Worm (Caenorhabditis elegans) whole organism, mixed stage, embryonic: ENCODE data around the gene irld-49.

ENCODE experiments used
- M03D4.4 ChIP-seq: sonication (generic microtip); optimal IDR thresholded peaks from 2 replicates; lab custom pipeline; 2017; ENCODE audit warnings: mild to moderate bottlenecking, missing genetic modification characterization, missing compliant biosample characterization
- bed-3 ChIP-seq: fragments of 200-800 bp; sonication (Bioruptor generic); optimal IDR thresholded peaks from 3 replicates; lab custom pipeline; 2018; ENCODE audit warnings: mild to moderate bottlenecking, missing genetic modification characterization, moderate library complexity, missing compliant biosample characterization
- blmp-1 ChIP-seq: fragments of 150-350 bp; optimal IDR thresholded peaks from 2 replicates; lab custom pipeline; 2014; ENCODE audit warnings: missing biosample characterization, missing genetic modification characterization
- ceh-39 ChIP-seq: fragments of 150-350 bp; optimal IDR thresholded peaks from 2 replicates; lab custom pipeline; 2014; ENCODE audit warnings: missing biosample characterization, missing genetic modification characterization
- ceh-83 ChIP-seq: fragments of 200-800 bp; sonication (Bioruptor generic); optimal IDR thresholded peaks from 2 replicates; lab custom pipeline; 2018; ENCODE audit warnings: mild to moderate bottlenecking, missing genetic modification characterization, missing compliant biosample characterization
- ces-1 ChIP-seq: fragments of 150-350 bp; optimal IDR thresholded peaks from 2 replicates; lab custom pipeline; 2014; ENCODE audit warnings: missing biosample characterization, missing genetic modification reagents, missing genetic modification characterization
- cnd-1 ChIP-seq: fragments of 200-800 bp; sonication (Bioruptor generic); optimal IDR thresholded peaks from 2 replicates; lab custom pipeline; 2018; ENCODE audit warnings: mild to moderate bottlenecking, missing genetic modification characterization, missing compliant biosample characterization
- drap-1 ChIP-seq: fragments of 200-800 bp; sonication (Bioruptor generic); optimal IDR thresholded peaks from 3 replicates; lab custom pipeline; 2018; ENCODE audit warnings: mild to moderate bottlenecking, missing genetic modification characterization, missing compliant biosample characterization
- elt-3 ChIP-seq: fragments of 150-350 bp; optimal IDR thresholded peaks from 2 replicates; lab custom pipeline; 2014; ENCODE audit warnings: missing biosample characterization, missing genetic modification characterization
- ham-2 ChIP-seq: fragments of 200-800 bp; sonication (Bioruptor generic); optimal IDR thresholded peaks from 2 replicates; lab custom pipeline; 2018; ENCODE audit warnings: mild to moderate bottlenecking, missing genetic modification characterization, missing compliant biosample characterization
- hlh-1 ChIP-seq: fragments of 150-350 bp; optimal IDR thresholded peaks from 2 replicates; lab custom pipeline; 2014; ENCODE audit warnings: missing biosample characterization, missing genetic modification reagents, missing genetic modification characterization
- lin-13 ChIP-seq: fragments of 150-350 bp; optimal IDR thresholded peaks from 2 replicates; lab custom pipeline; 2014; ENCODE audit warnings: missing biosample characterization, missing genetic modification characterization
- lin-32 ChIP-seq: fragments of 200-800 bp; sonication (Bioruptor generic); optimal IDR thresholded peaks from 2 replicates; lab custom pipeline; 2018; ENCODE audit warnings: mild to moderate bottlenecking, missing genetic modification characterization, missing compliant biosample characterization
- lsy-2 ChIP-seq: fragments of 150-350 bp; optimal IDR thresholded peaks from 2 replicates; lab custom pipeline; 2014; ENCODE audit warnings: missing biosample characterization, missing genetic modification characterization
- mab-5 ChIP-seq: fragments of 150-350 bp; optimal IDR thresholded peaks from 2 replicates; lab custom pipeline; 2014; ENCODE audit warnings: missing biosample characterization, missing genetic modification characterization
- mep-1 ChIP-seq: fragments of 150-350 bp; optimal IDR thresholded peaks from 2 replicates; lab custom pipeline; 2017; ENCODE audit warnings: missing biosample characterization, missing genetic modification reagents, missing genetic modification characterization, inconsistent platforms
- mls-2 ChIP-seq: sonication (generic microtip); optimal IDR thresholded peaks from 2 replicates; lab custom pipeline; 2016; ENCODE audit warnings: mild to moderate bottlenecking, missing genetic modification characterization, moderate library complexity, missing compliant biosample characterization
- nhr-12 ChIP-seq: fragments of 150-350 bp; optimal IDR thresholded peaks from 2 replicates; lab custom pipeline; 2014; ENCODE audit warnings: missing biosample characterization, missing genetic modification characterization
- nhr-2 ChIP-seq: fragments of 150-350 bp; optimal IDR thresholded peaks from 2 replicates; lab custom pipeline; 2014; ENCODE audit warnings: missing biosample characterization, missing genetic modification characterization
- nhr-237 ChIP-seq: fragments of 150-350 bp; optimal IDR thresholded peaks from 2 replicates; lab custom pipeline; 2014; ENCODE audit warnings: missing biosample characterization, missing genetic modification characterization
- nhr-28 ChIP-seq: fragments of 150-350 bp; optimal IDR thresholded peaks from 2 replicates; lab custom pipeline; 2014; ENCODE audit warnings: missing biosample characterization, missing genetic modification characterization
- nhr-76 ChIP-seq: sonication (generic microtip); optimal IDR thresholded peaks from 2 replicates; lab custom pipeline; 2017; ENCODE audit warnings: missing biosample characterization, missing genetic modification characterization
- pha-4 ChIP-seq: fragments of 150-350 bp; optimal IDR thresholded peaks from 2 replicates; lab custom pipeline; 2018; ENCODE audit warnings: missing biosample characterization, missing genetic modification reagents, missing genetic modification characterization
- sem-2 ChIP-seq: fragments of 200-800 bp; sonication (Bioruptor generic); optimal IDR thresholded peaks from 2 replicates; lab custom pipeline; 2018; ENCODE audit warnings: mild to moderate bottlenecking, missing genetic modification characterization, missing compliant biosample characterization
- snpc-4 ChIP-seq: fragments of 150-350 bp; optimal IDR thresholded peaks from 2 replicates; lab custom pipeline; 2014; ENCODE audit warnings: missing biosample characterization, missing genetic modification characterization
- tbx-8 ChIP-seq: fragments of 200-800 bp; sonication (Bioruptor generic); optimal IDR thresholded peaks from 2 replicates; lab custom pipeline; 2018; ENCODE audit warnings: mild to moderate bottlenecking, missing genetic modification characterization, moderate library complexity, missing compliant biosample characterization
- unc-120 ChIP-seq: sonication (generic microtip); optimal IDR thresholded peaks from 2 replicates; lab custom pipeline; 2017; ENCODE audit warnings: missing genetic modification characterization, missing compliant biosample characterization; ENCODE audit not compliant: poor library complexity, severe bottlenecking
- unc-62 ChIP-seq: fragments of 150-350 bp; optimal IDR thresholded peaks from 2 replicates; lab custom pipeline; 2014; ENCODE audit warnings: missing biosample characterization, missing genetic modification reagents, missing genetic modification characterization
- zip-8 ChIP-seq: fragments of 150-350 bp; optimal IDR thresholded peaks from 2 replicates; lab custom pipeline; 2014; ENCODE audit warnings: missing biosample characterization, missing genetic modification characterization
- ztf-11 ChIP-seq: fragments of 150-350 bp; optimal IDR thresholded peaks from 2 replicates; lab custom pipeline; 2014; ENCODE audit warnings: missing biosample characterization, missing genetic modification characterization

Gene irld-49

ce11 chrII:2922782-2923181 is 21.2 kb upstream of the irld-49 start:
- TF ChIP-seq pha-4 (no peak), mls-2 (tag; lab: Kevin White, UChicago) (no peak), elt-3 (tag; lab: Kevin White, UChicago) (no peak), nhr-2 (tag; lab: Kevin White, UChicago) (no peak), snpc-4 (tag; lab: Kevin White, UChicago) (no peak), cnd-1 (no peak), drap-1 (GFP tag; lab: Kevin White, UChicago) (no peak), zip-8 (tag; lab: Kevin White, UChicago) (no peak), bed-3 (GFP tag; lab: Kevin White, UChicago) (no peak)

DNA sequence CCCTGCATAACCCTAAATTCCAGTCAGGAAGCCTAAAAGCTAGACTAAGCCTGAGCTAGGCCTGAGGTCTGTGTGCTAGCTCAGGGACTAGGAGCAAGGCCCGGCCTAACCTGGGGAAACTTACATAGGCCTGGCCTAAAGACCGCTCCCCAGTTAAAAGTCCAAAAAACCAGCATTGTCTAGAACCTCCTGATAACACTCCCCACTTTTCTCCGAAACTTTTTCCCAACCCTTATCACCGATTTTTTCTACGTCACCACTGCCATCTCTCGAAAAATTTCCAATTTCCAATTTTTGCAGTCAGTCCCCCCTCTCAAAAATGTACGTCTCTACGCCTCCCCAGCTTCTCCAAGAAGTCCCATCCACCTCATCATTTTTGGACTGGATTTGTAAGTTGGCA is 20.4 kb upstream of the irld-49 start, which contains the start of gene ZK355.2:
ZK355.2 (plus strand) TSS at position 301 of the 400 bp plus-strand sequence.
- TF ChIP-seq ces-1: no peak
- TF ChIP-seq elt-3 (tag; lab: Kevin White, UChicago): no peak
- TF ChIP-seq tbx-8 (GFP tag; lab: Kevin White, UChicago): no peak
- no peak for TF ChIP-seq M03D4.4
- TF ChIP-seq ceh-39 (tag; lab: Kevin White, UChicago): no peak
- no peak for TF ChIP-seq nhr-28 (tag; lab: Kevin White, UChicago)

- TF ChIP-seq lin-32 (GFP tag; lab: Kevin White, UChicago) (no peak), nhr-28 (tag; lab: Kevin White, UChicago) (no peak), blmp-1 (tag; lab: Kevin White, UChicago) (no peak), ztf-11 (tag; lab: Kevin White, UChicago) (no peak), tbx-8 (GFP tag; lab: Kevin White, UChicago) (no peak), ceh-83 (GFP tag; lab: Kevin White, UChicago) (no peak), zip-8 (tag; lab: Kevin White, UChicago) (no peak), unc-120 (tag; lab: Kevin White, UChicago) (no peak), mab-5 (no peak), cnd-1 (no peak), lsy-2 (tag; lab: Kevin White, UChicago) (no peak), nhr-2 (tag; lab: Kevin White, UChicago) (no peak), unc-62 (GFP tag; lab: Kevin White, UChicago) (no peak), nhr-12 (tag; lab: Kevin White, UChicago) (no peak), snpc-4 (tag; lab: Kevin White, UChicago) (no peak)
These were observed 18.9 kb upstream of the irld-49 start for ce11 chrII:2925032-2925431.

- no peak for TF ChIP-seq nhr-76
These were observed 18.0 kb upstream of the irld-49 start for ce11 chrII:2925806-2926558.

ce11 chrII:2927533-2927932 is 16.4 kb upstream of the irld-49 start, which contains the start of the genes ZK355.3 and ZK355.8:
Gene ZK355.3 (minus strand): TSS chrII:2927633.
Gene ZK355.8 (plus strand): TSS chrII:2927804.
- TF ChIP-seq ham-2 (GFP tag; lab: Kevin White, UChicago): no peak
- no peak for TF ChIP-seq nhr-12 (tag; lab: Kevin White, UChicago)
- TF ChIP-seq ztf-11 (tag; lab: Kevin White, UChicago): no peak
- TF ChIP-seq mep-1 (tag; lab: Kevin White, UChicago): no peak
- TF ChIP-seq unc-62 (GFP tag; lab: Kevin White, UChicago): no peak
- no peak for TF ChIP-seq ces-1
- TF ChIP-seq hlh-1 (tag; lab: Kevin White, UChicago): no peak
- no peak for TF ChIP-seq nhr-2 (tag; lab: Kevin White, UChicago)
- TF ChIP-seq mls-2 (tag; lab: Kevin White, UChicago): no peak
- no peak for TF ChIP-seq lsy-2 (tag; lab: Kevin White, UChicago)
- TF ChIP-seq unc-120 (tag; lab: Kevin White, UChicago): no peak
- no peak for TF ChIP-seq ceh-83 (GFP tag; lab: Kevin White, UChicago)
- no peak for TF ChIP-seq sem-2 (GFP tag; lab: Kevin White, UChicago)
- no peak for TF ChIP-seq snpc-4 (tag; lab: Kevin White, UChicago)
- TF ChIP-seq nhr-76: no peak
- TF ChIP-seq nhr-237 (tag; lab: Kevin White, UChicago): no peak
- TF ChIP-seq tbx-8 (GFP tag; lab: Kevin White, UChicago): no peak
- no peak for TF ChIP-seq lin-13 (tag; lab: Kevin White, UChicago)
